Fruit fly (Drosophila melanogaster) whole organism: ENCODE measurements around the gene CG33639.

Experiments used
- pan ChIP-seq: fragments of >200 bp; optimal IDR thresholded peaks from 2 replicates; lab custom pipeline; 2017
- psq ChIP-seq: fragments of >200 bp; optimal IDR thresholded peaks from 2 replicates; lab custom pipeline; 2017

DNA sequence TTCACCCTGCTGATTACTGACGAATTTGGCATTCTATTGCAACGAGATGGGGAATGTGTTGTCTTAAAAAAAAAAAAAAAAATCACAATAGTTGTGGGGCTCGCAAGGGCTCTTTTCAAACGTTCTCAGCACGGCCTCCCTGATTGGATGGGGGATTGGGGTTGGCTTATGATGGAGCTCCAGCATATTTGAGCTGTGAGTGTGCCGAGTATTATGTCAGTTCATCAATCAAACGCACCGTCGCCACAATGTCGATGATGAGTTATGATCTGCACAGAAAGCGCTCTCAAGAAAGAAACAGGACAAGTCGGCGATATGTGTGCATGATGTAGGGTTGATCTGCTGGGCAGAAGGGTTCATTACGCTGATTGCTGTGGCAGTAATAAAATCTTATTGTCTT lies 33.5 kb upstream of the CG33639 start, which contains the start of gene CG15059:
- TF ChIP-seq pan (lab: Kevin White, UChicago) = no peak
- no peak for TF ChIP-seq psq
